Worm (Caenorhabditis elegans) whole organism, mixed stage, embryonic: ENCODE measurements around the gene B0416.5.

Experiments used
- M03D4.4 ChIP-seq: sonication (generic microtip); optimal IDR thresholded peaks from 2 replicates; lab custom pipeline; 2017; ENCODE audit warnings: mild to moderate bottlenecking, missing genetic modification characterization, missing compliant biosample characterization
- bed-3 ChIP-seq: fragments of 200-800 bp; sonication (Bioruptor generic); optimal IDR thresholded peaks from 3 replicates; lab custom pipeline; 2018; ENCODE audit warnings: mild to moderate bottlenecking, missing genetic modification characterization, moderate library complexity, missing compliant biosample characterization
- ceh-39 ChIP-seq: fragments of 150-350 bp; optimal IDR thresholded peaks from 2 replicates; lab custom pipeline; 2014; ENCODE audit warnings: missing biosample characterization, missing genetic modification characterization
- ceh-43 ChIP-seq: fragments of 200-800 bp; sonication (Bioruptor generic); optimal IDR thresholded peaks from 2 replicates; lab custom pipeline; 2018; ENCODE audit warnings: mild to moderate bottlenecking, missing genetic modification characterization, moderate library complexity, missing compliant biosample characterization
- ceh-83 ChIP-seq: fragments of 200-800 bp; sonication (Bioruptor generic); optimal IDR thresholded peaks from 2 replicates; lab custom pipeline; 2018; ENCODE audit warnings: mild to moderate bottlenecking, missing genetic modification characterization, missing compliant biosample characterization
- ces-1 ChIP-seq: fragments of 150-350 bp; optimal IDR thresholded peaks from 2 replicates; lab custom pipeline; 2014; ENCODE audit warnings: missing biosample characterization, missing genetic modification reagents, missing genetic modification characterization
- cnd-1 ChIP-seq: fragments of 200-800 bp; sonication (Bioruptor generic); optimal IDR thresholded peaks from 2 replicates; lab custom pipeline; 2018; ENCODE audit warnings: mild to moderate bottlenecking, missing genetic modification characterization, missing compliant biosample characterization
- drap-1 ChIP-seq: fragments of 200-800 bp; sonication (Bioruptor generic); optimal IDR thresholded peaks from 3 replicates; lab custom pipeline; 2018; ENCODE audit warnings: mild to moderate bottlenecking, missing genetic modification characterization, missing compliant biosample characterization
- elt-1 ChIP-seq: sonication (generic microtip); optimal IDR thresholded peaks from 2 replicates; lab custom pipeline; 2017; ENCODE audit warnings: missing genetic modification characterization, mild to moderate bottlenecking, missing compliant biosample characterization, antibody characterized with exemption, moderate library complexity, borderline replicate concordance; ENCODE audit not compliant: insufficient read depth
- elt-3 ChIP-seq: fragments of 150-350 bp; optimal IDR thresholded peaks from 2 replicates; lab custom pipeline; 2014; ENCODE audit warnings: missing biosample characterization, missing genetic modification characterization
- flh-1 ChIP-seq: fragments of 200-800 bp; sonication (Bioruptor generic); optimal IDR thresholded peaks from 2 replicates; lab custom pipeline; 2018; ENCODE audit warnings: mild to moderate bottlenecking, missing genetic modification characterization, moderate library complexity, missing compliant biosample characterization
- ham-2 ChIP-seq: fragments of 200-800 bp; sonication (Bioruptor generic); optimal IDR thresholded peaks from 2 replicates; lab custom pipeline; 2018; ENCODE audit warnings: mild to moderate bottlenecking, missing genetic modification characterization, missing compliant biosample characterization
- hlh-1 ChIP-seq: fragments of 150-350 bp; optimal IDR thresholded peaks from 2 replicates; lab custom pipeline; 2014; ENCODE audit warnings: missing biosample characterization, missing genetic modification reagents, missing genetic modification characterization
- lin-13 ChIP-seq: fragments of 150-350 bp; optimal IDR thresholded peaks from 2 replicates; lab custom pipeline; 2014; ENCODE audit warnings: missing biosample characterization, missing genetic modification characterization
- lin-32 ChIP-seq: fragments of 200-800 bp; sonication (Bioruptor generic); optimal IDR thresholded peaks from 2 replicates; lab custom pipeline; 2018; ENCODE audit warnings: mild to moderate bottlenecking, missing genetic modification characterization, missing compliant biosample characterization
- lsy-2 ChIP-seq: fragments of 150-350 bp; optimal IDR thresholded peaks from 2 replicates; lab custom pipeline; 2014; ENCODE audit warnings: missing biosample characterization, missing genetic modification characterization
- mep-1 ChIP-seq: fragments of 150-350 bp; optimal IDR thresholded peaks from 2 replicates; lab custom pipeline; 2017; ENCODE audit warnings: missing biosample characterization, missing genetic modification reagents, missing genetic modification characterization, inconsistent platforms
- mls-2 ChIP-seq: sonication (generic microtip); optimal IDR thresholded peaks from 2 replicates; lab custom pipeline; 2016; ENCODE audit warnings: mild to moderate bottlenecking, missing genetic modification characterization, moderate library complexity, missing compliant biosample characterization
- nhr-12 ChIP-seq: fragments of 150-350 bp; optimal IDR thresholded peaks from 2 replicates; lab custom pipeline; 2014; ENCODE audit warnings: missing biosample characterization, missing genetic modification characterization
- nhr-2 ChIP-seq: fragments of 150-350 bp; optimal IDR thresholded peaks from 2 replicates; lab custom pipeline; 2014; ENCODE audit warnings: missing biosample characterization, missing genetic modification characterization
- nhr-28 ChIP-seq: fragments of 150-350 bp; optimal IDR thresholded peaks from 2 replicates; lab custom pipeline; 2014; ENCODE audit warnings: missing biosample characterization, missing genetic modification characterization
- nhr-76 ChIP-seq: sonication (generic microtip); optimal IDR thresholded peaks from 2 replicates; lab custom pipeline; 2017; ENCODE audit warnings: missing biosample characterization, missing genetic modification characterization
- pha-4 ChIP-seq: fragments of 150-350 bp; optimal IDR thresholded peaks from 2 replicates; lab custom pipeline; 2018; ENCODE audit warnings: missing biosample characterization, missing genetic modification reagents, missing genetic modification characterization
- sem-2 ChIP-seq: fragments of 200-800 bp; sonication (Bioruptor generic); optimal IDR thresholded peaks from 2 replicates; lab custom pipeline; 2018; ENCODE audit warnings: mild to moderate bottlenecking, missing genetic modification characterization, missing compliant biosample characterization
- sptf-1 ChIP-seq: sonication (generic microtip); optimal IDR thresholded peaks from 2 replicates; lab custom pipeline; 2017; ENCODE audit warnings: mild to moderate bottlenecking, missing genetic modification characterization, moderate library complexity, missing compliant biosample characterization
- tbx-8 ChIP-seq: fragments of 200-800 bp; sonication (Bioruptor generic); optimal IDR thresholded peaks from 2 replicates; lab custom pipeline; 2018; ENCODE audit warnings: mild to moderate bottlenecking, missing genetic modification characterization, moderate library complexity, missing compliant biosample characterization
- unc-120 ChIP-seq: sonication (generic microtip); optimal IDR thresholded peaks from 2 replicates; lab custom pipeline; 2017; ENCODE audit warnings: missing genetic modification characterization, missing compliant biosample characterization; ENCODE audit not compliant: poor library complexity, severe bottlenecking
- unc-39 ChIP-seq: fragments of 150-350 bp; optimal IDR thresholded peaks from 2 replicates; lab custom pipeline; 2014; ENCODE audit warnings: missing biosample characterization, missing genetic modification characterization
- unc-62 ChIP-seq: fragments of 150-350 bp; optimal IDR thresholded peaks from 2 replicates; lab custom pipeline; 2014; ENCODE audit warnings: missing biosample characterization, missing genetic modification reagents, missing genetic modification characterization
- ztf-11 ChIP-seq: fragments of 150-350 bp; optimal IDR thresholded peaks from 2 replicates; lab custom pipeline; 2014; ENCODE audit warnings: missing biosample characterization, missing genetic modification characterization

Gene B0416.5

DNA sequence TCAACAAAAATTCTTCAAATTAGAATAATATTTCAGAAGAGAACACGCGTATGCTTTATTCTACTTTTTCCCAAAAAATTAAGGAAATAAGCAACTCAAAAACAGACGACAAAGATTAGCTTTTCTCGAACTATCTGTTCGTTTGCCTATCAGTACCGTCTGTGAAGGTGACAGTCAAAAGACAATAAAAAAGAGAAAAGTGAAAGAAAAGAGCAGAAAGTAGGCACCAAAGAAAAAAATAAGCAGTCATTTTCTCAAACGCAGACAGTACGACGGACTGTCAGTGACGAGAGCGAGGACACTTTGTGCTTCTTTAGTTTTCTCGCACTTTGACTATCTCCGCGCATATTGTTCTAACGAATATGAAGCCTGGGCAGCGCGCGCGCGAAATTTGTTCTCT is 4.1 kb downstream of the B0416.5 start:
- no peak for TF ChIP-seq tbx-8
- no peak for TF ChIP-seq sem-2 (GFP tag; lab: Kevin White, UChicago)
- TF ChIP-seq ceh-83: no peak
- no peak for TF ChIP-seq cnd-1 (tag; lab: Kevin White, UChicago)
- no peak for TF ChIP-seq elt-1 (tag; lab: Kevin White, UChicago)
- TF ChIP-seq lin-32 (GFP tag; lab: Kevin White, UChicago): no peak
- TF ChIP-seq pha-4: no peak
- no peak for TF ChIP-seq mls-2 (tag; lab: Kevin White, UChicago)
- no peak for TF ChIP-seq nhr-28
- TF ChIP-seq lin-13: no peak
- no peak for TF ChIP-seq ztf-11 (tag; lab: Kevin White, UChicago)
- TF ChIP-seq, all 35 proteins: peak for 0

DNA sequence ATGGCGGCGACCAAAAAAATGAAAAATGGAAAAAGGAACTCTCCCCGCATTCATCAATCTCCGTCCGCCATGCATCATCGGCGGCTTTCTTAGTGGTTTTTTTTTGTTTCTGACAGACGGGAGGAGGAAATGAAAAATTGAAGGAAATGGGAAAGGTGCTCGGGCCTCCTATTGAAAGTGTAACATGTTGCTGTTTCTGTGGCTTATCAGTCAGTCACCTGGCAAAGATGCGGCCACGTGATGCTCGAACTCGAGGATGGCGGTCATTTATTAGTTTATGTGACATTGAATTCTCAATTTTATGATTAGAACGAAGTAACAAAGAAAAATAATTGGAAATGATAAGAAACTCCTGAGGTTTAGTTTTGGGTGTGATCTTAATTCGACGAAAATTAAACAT is 6.0 kb downstream of the B0416.5 start:
- TF ChIP-seq hlh-1: peak; percentile 72
- TF ChIP-seq lin-13: no peak
- peak; percentile 28 for TF ChIP-seq unc-120 (tag; lab: Kevin White, UChicago)

DNA sequence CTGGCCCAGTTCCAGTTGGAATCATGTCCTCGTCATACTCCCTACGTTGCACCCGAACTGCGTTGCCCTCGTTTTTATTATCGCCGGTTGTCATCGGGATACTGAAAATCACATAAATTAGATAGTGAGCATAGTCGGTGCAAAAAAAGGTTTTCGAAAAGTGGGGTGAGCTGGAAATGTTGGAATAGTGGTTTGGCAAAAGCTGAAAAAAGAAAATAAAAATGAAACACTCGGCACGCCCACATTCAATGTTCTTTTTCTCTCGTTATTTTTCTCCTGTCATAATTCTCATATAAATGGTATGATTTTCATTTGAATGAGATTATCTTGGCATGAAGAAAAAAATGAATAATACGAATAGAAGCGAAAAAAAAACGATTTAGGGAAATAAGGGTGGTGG is 6.4 kb downstream of the B0416.5 start, which contains the start of gene F18G5.6:
TSS of gene F18G5.6 (minus strand) at position 101 of the 400 bp plus-strand sequence.
- TF ChIP-seq pha-4 (no peak), mls-2 (tag; lab: Kevin White, UChicago) (no peak), bed-3 (GFP tag; lab: Kevin White, UChicago) (no peak), elt-1 (tag; lab: Kevin White, UChicago) (no peak), nhr-2 (tag; lab: Kevin White, UChicago) (no peak), unc-39 (tag; lab: Kevin White, UChicago) (no peak), hlh-1 (no peak), drap-1 (GFP tag; lab: Kevin White, UChicago) (no peak), ceh-83 (no peak), cnd-1 (tag; lab: Kevin White, UChicago) (no peak), flh-1 (GFP tag; lab: Kevin White, UChicago) (no peak), nhr-12 (no peak), ceh-39 (tag; lab: Kevin White, UChicago) (no peak)

DNA sequence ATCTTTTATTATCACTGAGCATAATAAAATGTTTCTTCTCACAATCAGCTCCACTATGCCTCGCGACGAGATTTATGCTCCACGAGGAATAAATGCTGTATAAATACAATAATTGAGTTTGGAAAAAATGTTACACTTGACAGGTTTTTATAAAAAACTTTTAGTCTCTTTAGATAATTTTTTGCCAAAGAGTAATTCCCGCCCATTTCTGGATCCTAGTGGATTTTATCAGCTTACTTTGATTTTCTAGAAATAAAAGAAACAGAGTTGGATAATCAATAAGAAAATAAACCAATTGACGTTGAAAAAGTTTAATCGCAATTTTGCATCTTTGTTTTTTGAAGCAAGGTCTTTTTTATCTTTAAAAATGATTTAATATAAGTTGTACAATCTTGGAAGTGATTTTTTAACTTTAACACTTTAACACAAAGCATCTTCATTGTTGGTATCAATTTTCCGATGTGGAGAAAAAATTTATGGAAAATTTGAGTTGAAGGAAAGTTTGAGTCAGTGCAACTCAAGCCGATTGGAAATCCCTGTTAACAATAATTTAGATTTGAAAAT is 8.9 kb downstream of the B0416.5 start:
- TF ChIP-seq ceh-39 (tag; lab: Kevin White, UChicago): no peak
- no peak for TF ChIP-seq drap-1 (GFP tag; lab: Kevin White, UChicago)
- no peak for TF ChIP-seq ztf-11 (tag; lab: Kevin White, UChicago)
- no peak for TF ChIP-seq elt-1 (tag; lab: Kevin White, UChicago)
- no peak for TF ChIP-seq lsy-2 (tag; lab: Kevin White, UChicago)
- TF ChIP-seq pha-4: no peak
- TF ChIP-seq unc-62 (GFP tag; lab: Kevin White, UChicago): no peak
- no peak for TF ChIP-seq nhr-28
- no peak for TF ChIP-seq flh-1 (GFP tag; lab: Kevin White, UChicago)
- no peak for TF ChIP-seq lin-32 (GFP tag; lab: Kevin White, UChicago)
- no peak for TF ChIP-seq nhr-76 (tag; lab: Kevin White, UChicago)
- no peak for TF ChIP-seq cnd-1 (tag; lab: Kevin White, UChicago)
- TF ChIP-seq M03D4.4 (tag; lab: Kevin White, UChicago): no peak
- no peak for TF ChIP-seq lin-13
- TF ChIP-seq unc-120 (tag; lab: Kevin White, UChicago): no peak

DNA sequence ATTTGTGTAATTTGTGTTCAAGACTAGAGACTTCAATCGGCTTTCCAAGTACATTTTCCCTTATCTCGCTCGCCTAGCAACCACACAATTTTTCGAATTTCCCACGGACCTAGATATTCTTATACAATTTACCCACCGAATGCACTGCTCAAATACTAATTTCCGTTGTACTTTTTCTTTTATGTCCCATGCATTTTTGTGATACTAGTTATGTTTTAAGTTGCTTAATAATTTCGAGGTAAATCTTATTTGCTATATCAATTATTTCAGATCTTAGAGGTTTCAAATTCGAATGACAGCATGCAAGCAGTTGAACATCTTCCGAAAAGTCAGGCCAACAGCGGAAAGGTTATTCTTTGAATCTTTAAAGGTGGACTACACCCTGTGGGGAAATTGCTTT is 11.1 kb downstream of the B0416.5 start, which contains the start of gene F18G5.1:
TSS of gene F18G5.1 (plus strand) at position 301 of the 400 bp plus-strand sequence.
- no peak for TF ChIP-seq drap-1 (GFP tag; lab: Kevin White, UChicago)
- TF ChIP-seq unc-120 (tag; lab: Kevin White, UChicago): no peak
- no peak for TF ChIP-seq lin-13
- TF ChIP-seq cnd-1 (tag; lab: Kevin White, UChicago): no peak
- TF ChIP-seq elt-1 (tag; lab: Kevin White, UChicago): no peak
- no peak for TF ChIP-seq elt-3 (tag; lab: Kevin White, UChicago)
- TF ChIP-seq sptf-1 (tag; lab: Kevin White, UChicago): no peak
- no peak for TF ChIP-seq ces-1 (GFP tag; lab: Kevin White, UChicago)

DNA sequence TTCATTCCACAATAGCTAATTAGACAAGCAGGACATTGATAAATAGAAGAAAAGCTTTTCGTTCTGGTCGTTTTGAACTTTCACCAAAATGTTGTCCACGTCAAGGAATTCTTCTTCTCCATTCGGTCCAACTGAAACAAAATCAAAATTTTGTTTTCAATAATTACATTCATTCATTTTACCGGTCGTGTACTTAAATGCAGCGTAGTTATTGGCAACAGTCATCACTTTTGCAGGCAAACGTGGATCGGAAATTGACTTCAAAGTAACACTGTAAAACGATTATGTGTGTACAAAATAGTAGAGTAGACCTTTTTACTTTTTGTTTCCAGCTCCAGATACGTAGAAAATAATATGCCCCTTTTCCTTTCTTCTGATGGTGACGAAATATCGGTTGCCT is 14.7 kb downstream of the B0416.5 start:
- TF ChIP-seq ceh-39 (tag; lab: Kevin White, UChicago): no peak
- TF ChIP-seq bed-3 (GFP tag; lab: Kevin White, UChicago): no peak
- TF ChIP-seq lin-32 (GFP tag; lab: Kevin White, UChicago): no peak
- no peak for TF ChIP-seq flh-1 (GFP tag; lab: Kevin White, UChicago)
- TF ChIP-seq hlh-1: no peak
- no peak for TF ChIP-seq mep-1 (tag; lab: Kevin White, UChicago)
- TF ChIP-seq nhr-2 (tag; lab: Kevin White, UChicago): no peak
- no peak for TF ChIP-seq ham-2 (GFP tag; lab: Kevin White, UChicago)
- TF ChIP-seq mls-2 (tag; lab: Kevin White, UChicago): no peak
- TF ChIP-seq pha-4: no peak
- no peak for TF ChIP-seq cnd-1 (tag; lab: Kevin White, UChicago)
- no peak for TF ChIP-seq ceh-43 (GFP tag; lab: Kevin White, UChicago)
- TF ChIP-seq nhr-76 (tag; lab: Kevin White, UChicago): no peak
